Worm (Caenorhabditis elegans) whole organism, L1 larva: ENCODE data around the gene F26D2.16.
A peak's percentile ranks its signal among the peaks of the same experiment; 100 is the strongest.

Experiments
- C04F5.9 ChIP-seq: sonication (generic microtip); optimal IDR thresholded peaks from 2 replicates; lab custom pipeline; 2016; ENCODE audit warnings: missing genetic modification characterization, missing compliant biosample characterization
- C16A3.4 ChIP-seq: fragments of 150-350 bp; optimal IDR thresholded peaks from 2 replicates; lab custom pipeline; 2014; ENCODE audit warnings: missing biosample characterization, missing genetic modification characterization
- aha-1 ChIP-seq: fragments of 150-350 bp; optimal IDR thresholded peaks from 2 replicates; lab custom pipeline; 2014; ENCODE audit warnings: missing biosample characterization, missing genetic modification characterization
- aly-2 ChIP-seq: fragments of 150-350 bp; optimal IDR thresholded peaks from 2 replicates; lab custom pipeline; 2014; ENCODE audit warnings: missing biosample characterization, missing genetic modification characterization
- ceh-88 ChIP-seq: fragments of 200-800 bp; sonication (Bioruptor generic); IDR thresholded peaks from 2 replicates; pipeline ENCODE4 v1.3.6; 2022; ENCODE audit warnings: missing genetic modification characterization, missing compliant biosample characterization
- ceh-90 ChIP-seq: sonication (generic microtip); optimal IDR thresholded peaks from 2 replicates; lab custom pipeline; 2016; ENCODE audit warnings: missing genetic modification characterization, missing compliant biosample characterization
- ces-1 ChIP-seq: fragments of 150-350 bp; optimal IDR thresholded peaks from 2 replicates; lab custom pipeline; 2014; ENCODE audit warnings: missing biosample characterization, missing genetic modification reagents, missing genetic modification characterization
- dpl-1 ChIP-seq, 3 experiments: fragments of 150-350 bp in 2 of 3; sonication (generic microtip) in 1 of 3; optimal IDR thresholded peaks; 2 replicates each; lab custom pipeline; 2014 to 2017; ENCODE audit warnings: missing biosample characterization in 3 of 3, missing genetic modification characterization in 3 of 3, missing genetic modification reagents in 3 of 3
- dsc-1 ChIP-seq: sonication (generic microtip); optimal IDR thresholded peaks from 2 replicates; lab custom pipeline; 2016; ENCODE audit warnings: mild to moderate bottlenecking, missing genetic modification characterization, missing compliant biosample characterization
- efl-1 ChIP-seq, 4 experiments: fragments of 150-350 bp; optimal IDR thresholded peaks in 3 of 4; peaks in 1 of 4; 1 replicate in 1 of 4; 2 replicates in 3 of 4; lab custom pipeline; 2014; ENCODE audit warnings: missing biosample characterization in 2 of 4, missing genetic modification characterization in 2 of 4, missing genetic modification reagents in 2 of 4
- efl-3 ChIP-seq: fragments of 200-800 bp; sonication (Bioruptor generic); optimal IDR thresholded peaks from 2 replicates; lab custom pipeline; 2018; ENCODE audit warnings: mild to moderate bottlenecking, missing genetic modification characterization, missing compliant biosample characterization
- elt-3 ChIP-seq, 6 experiments: fragments of 150-350 bp in 1 of 6; sonication (generic microtip); optimal IDR thresholded peaks; 2 replicates each; lab custom pipeline; 2017 to 2018; ENCODE audit warnings: missing biosample characterization in 6 of 6, missing genetic modification characterization in 6 of 6, inconsistent platforms in 1 of 6
- ets-5 ChIP-seq: fragments of 200-800 bp; sonication (Bioruptor generic); IDR thresholded peaks from 2 replicates; pipeline ENCODE4 v1.3.6; 2022; ENCODE audit warnings: missing genetic modification characterization, missing compliant biosample characterization
- fkh-10 ChIP-seq: sonication (generic microtip); optimal IDR thresholded peaks from 2 replicates; lab custom pipeline; 2017; ENCODE audit warnings: missing biosample characterization, missing genetic modification reagents, missing genetic modification characterization
- fkh-8 ChIP-seq: sonication (generic microtip); optimal IDR thresholded peaks from 2 replicates; lab custom pipeline; 2016; ENCODE audit warnings: mild to moderate bottlenecking, missing genetic modification characterization, missing compliant biosample characterization
- grh-1 ChIP-seq: fragments of 200-800 bp; sonication (Bioruptor generic); IDR thresholded peaks from 2 replicates; pipeline ENCODE4 v1.3.6; 2022; ENCODE audit warnings: missing genetic modification reagents, missing genetic modification characterization, missing compliant biosample characterization
- hlh-17 ChIP-seq: fragments of 200-800 bp; sonication (Bioruptor generic); optimal IDR thresholded peaks from 2 replicates; lab custom pipeline; 2018; ENCODE audit warnings: missing genetic modification characterization, mild to moderate bottlenecking, missing compliant biosample characterization, moderate library complexity, borderline replicate concordance
- hpl-2 ChIP-seq: fragments of 150-350 bp; optimal IDR thresholded peaks from 2 replicates; lab custom pipeline; 2014; ENCODE audit warnings: missing biosample characterization, missing genetic modification reagents, missing genetic modification characterization
- irx-1 ChIP-seq: sonication (generic microtip); optimal IDR thresholded peaks from 2 replicates; lab custom pipeline; 2016; ENCODE audit warnings: missing genetic modification characterization, missing compliant biosample characterization
- lin-14 ChIP-seq: fragments of 200-800 bp; sonication (Bioruptor generic); optimal IDR thresholded peaks from 2 replicates; lab custom pipeline; 2018; ENCODE audit warnings: mild to moderate bottlenecking, missing genetic modification characterization, moderate library complexity, missing compliant biosample characterization
- lin-15B ChIP-seq: fragments of 150-350 bp; sonication (generic microtip); optimal IDR thresholded peaks from 3 replicates; lab custom pipeline; 2014; ENCODE audit warnings: missing biosample characterization, missing genetic modification characterization
- lin-35 ChIP-seq, 2 experiments: fragments of 150-350 bp; optimal IDR thresholded peaks; 2 replicates each; lab custom pipeline; 2014; ENCODE audit warnings: missing biosample characterization in 2 of 2, missing genetic modification characterization in 2 of 2, missing genetic modification reagents in 2 of 2
- lsy-2 ChIP-seq, 2 experiments: fragments of 150-350 bp; optimal IDR thresholded peaks; 2 replicates each; lab custom pipeline; 2014; ENCODE audit warnings: missing biosample characterization in 2 of 2, missing genetic modification characterization in 2 of 2
- mdl-1 ChIP-seq, 2 experiments: fragments of 150-350 bp; optimal IDR thresholded peaks; 2 replicates each; lab custom pipeline; 2014 to 2017; ENCODE audit warnings: missing biosample characterization in 2 of 2, missing genetic modification characterization in 2 of 2, inconsistent platforms in 1 of 2
- nhr-11 ChIP-seq: fragments of 150-350 bp; optimal IDR thresholded peaks from 2 replicates; lab custom pipeline; 2014; ENCODE audit warnings: missing biosample characterization, missing genetic modification characterization
- nhr-12 ChIP-seq: sonication (generic microtip); optimal IDR thresholded peaks from 2 replicates; lab custom pipeline; 2017; ENCODE audit warnings: missing biosample characterization, missing genetic modification characterization
- nhr-76 ChIP-seq: sonication (generic microtip); optimal IDR thresholded peaks from 2 replicates; lab custom pipeline; 2017; ENCODE audit warnings: missing biosample characterization, missing genetic modification characterization
- nhr-84 ChIP-seq: sonication (generic microtip); optimal IDR thresholded peaks from 2 replicates; lab custom pipeline; 2017; ENCODE audit warnings: missing biosample characterization, missing genetic modification characterization
- snpc-4 ChIP-seq: fragments of 150-350 bp; optimal IDR thresholded peaks from 2 replicates; lab custom pipeline; 2014; ENCODE audit warnings: missing biosample characterization, missing genetic modification characterization
- snu-23 ChIP-seq: sonication (generic microtip); optimal IDR thresholded peaks from 2 replicates; lab custom pipeline; 2016; ENCODE audit warnings: missing genetic modification characterization, missing compliant biosample characterization
- swsn-7 ChIP-seq: sonication (generic microtip); optimal IDR thresholded peaks from 2 replicates; lab custom pipeline; 2016; ENCODE audit warnings: missing genetic modification characterization, missing compliant biosample characterization
- unc-130 ChIP-seq: fragments of 150-350 bp; optimal IDR thresholded peaks from 2 replicates; lab custom pipeline; 2017; ENCODE audit warnings: missing biosample characterization, missing genetic modification characterization, inconsistent platforms
- unc-86 ChIP-seq: sonication (generic microtip); optimal IDR thresholded peaks from 2 replicates; lab custom pipeline; 2016; ENCODE audit warnings: missing genetic modification characterization, missing compliant biosample characterization
- zag-1 ChIP-seq: fragments of 150-350 bp; optimal IDR thresholded peaks from 2 replicates; lab custom pipeline; 2014; ENCODE audit warnings: missing biosample characterization, missing genetic modification characterization
- zip-4 ChIP-seq: fragments of 200-800 bp; sonication (Bioruptor generic); optimal IDR thresholded peaks from 2 replicates; lab custom pipeline; 2018; ENCODE audit warnings: mild to moderate bottlenecking, missing genetic modification characterization, moderate library complexity, missing compliant biosample characterization
- ztf-11 ChIP-seq, 2 experiments: sonication (generic microtip); optimal IDR thresholded peaks; 2 replicates each; lab custom pipeline; 2016 to 2017; ENCODE audit warnings: missing genetic modification characterization in 2 of 2, missing biosample characterization in 1 of 2, missing compliant biosample characterization in 1 of 2

F26D2.16 gene

ce11 chrV:16410521-16410920, 9.1 kb downstream of the F26D2.16 start, which contains the start of gene srh-145:
TSS of gene srh-145 (plus strand) at chrV:16410713.
- TF ChIP-seq zip-4 (GFP tag; lab: Kevin White, UChicago) (no peak), aly-2 (tag; lab: Kevin White, UChicago) (no peak), fkh-10 (GFP tag; lab: Kevin White, UChicago) (no peak), mdl-1 (tag; optimal IDR thresholded peaks at IDR 0.05; lab: Kevin White, UChicago) (no peak), unc-130 (no peak), lin-15B (tag; lab: Kevin White, UChicago) (no peak), ets-5 (GFP tag; lab: Robert Waterston, UW) (no peak), ceh-90 (tag; lab: Kevin White, UChicago) (no peak), C04F5.9 (no peak), grh-1 (GFP tag; lab: Robert Waterston, UW) (no peak), lsy-2 (tag; optimal IDR thresholded peaks at IDR 0.05; lab: Kevin White, UChicago) (no peak), C16A3.4 (tag; lab: Kevin White, UChicago) (no peak)

- TF ChIP-seq ces-1 (GFP tag; lab: Kevin White, UChicago): no peak
- no peak for TF ChIP-seq zag-1 (tag; lab: Kevin White, UChicago)
- TF ChIP-seq zip-4 (GFP tag; lab: Kevin White, UChicago): no peak
- no peak for TF ChIP-seq snpc-4 (tag; lab: Kevin White, UChicago)
- no peak for TF ChIP-seq lin-14 (GFP tag; lab: Kevin White, UChicago)
- TF ChIP-seq elt-3 (tag; optimal IDR thresholded peaks at IDR 0.05; lab: Kevin White, UChicago): no peak
- TF ChIP-seq hpl-2 (GFP tag; lab: Kevin White, UChicago): no peak
- no peak for TF ChIP-seq nhr-12 (tag; lab: Kevin White, UChicago)
- no peak for TF ChIP-seq fkh-8 (tag; lab: Kevin White, UChicago)
- TF ChIP-seq nhr-11 (tag; lab: Kevin White, UChicago): no peak
Observed at ce11 chrV:16407663-16408062, 12.0 kb downstream of the F26D2.16 start, which contains the start of gene F26D2.3. TSS of gene F26D2.3 (plus strand) at chrV:16407963.

ce11 chrV:16406357-16406756, 13.3 kb downstream of the F26D2.16 start:
- TF ChIP-seq lin-35 (GFP tag; optimal IDR thresholded peaks at IDR 0.05; lab: Kevin White, UChicago) (no peak), ztf-11 (tag; optimal IDR thresholded peaks at IDR 0.05; lab: Kevin White, UChicago) (no peak), unc-86 (tag; lab: Kevin White, UChicago) (no peak), swsn-7 (tag; lab: Kevin White, UChicago) (no peak), irx-1 (tag; lab: Kevin White, UChicago) (no peak), efl-3 (GFP tag; lab: Kevin White, UChicago) (no peak), hlh-17 (no peak), snu-23 (GFP tag; lab: Kevin White, UChicago) (no peak), aha-1 (tag; lab: Kevin White, UChicago) (no peak), nhr-76 (tag; lab: Kevin White, UChicago) (no peak), dpl-1 (GFP tag; optimal IDR thresholded peaks at IDR 0.05; lab: Kevin White, UChicago) (no peak), dsc-1 (tag; lab: Kevin White, UChicago) (no peak), snpc-4 (tag; lab: Kevin White, UChicago) (no peak), elt-3 (tag; optimal IDR thresholded peaks at IDR 0.05; lab: Kevin White, UChicago) (no peak), ceh-88 (no peak), nhr-84 (tag; lab: Kevin White, UChicago) (no peak)

ce11 chrV:16405366-16405765, 14.3 kb downstream of the F26D2.16 start:
- no peak for TF ChIP-seq nhr-76 (tag; lab: Kevin White, UChicago)
- peak in 1 of 2 experiments; percentile 85 for TF ChIP-seq efl-1 (optimal IDR thresholded peaks at IDR 0.05; lab: Kevin White, UChicago)
- no peak for TF ChIP-seq efl-1 (GFP tag; optimal IDR thresholded peaks at IDR 0.05 in 1 of 2; lab: Kevin White, UChicago)
